ENCODE assay signal across 4 fruit fly cellular contexts in the genomic region with DNA sequence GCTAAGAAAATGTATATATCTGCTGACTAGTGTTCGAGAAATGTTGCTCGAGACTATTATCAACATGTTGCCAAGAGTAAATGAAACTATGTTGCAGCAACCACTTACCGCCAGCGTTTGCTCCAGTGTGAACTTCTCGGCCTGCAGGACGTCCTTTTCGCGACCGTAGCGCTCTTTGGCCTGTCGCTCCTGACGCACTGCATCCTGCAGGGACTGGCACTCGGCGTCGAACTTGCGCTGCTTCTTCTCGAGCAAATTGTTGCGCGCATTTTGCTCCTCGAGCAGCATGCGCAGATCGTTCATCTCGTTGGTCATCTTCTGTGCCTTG.
TF ChIP-seq lines count a peak whose summit lies in the region.

No protein-coding gene starts in this region.

- no peak for TF ChIP-seq CTCF in whole organism, embryonic (GFP tag; optimal IDR thresholded peaks at IDR 0.05; lab: Kevin White, UChicago)

TF ChIP-seq in whole organism, embryonic, 481 proteins besides CTCF, POLR2A, EP300 and RAD21:
- TF ChIP-seq CG9817 (tag; optimal IDR thresholded peaks at IDR 0.05; lab: Kevin White, UChicago), result no peak
- peak; percentile 98 for TF ChIP-seq CG11504 (tag; optimal IDR thresholded peaks at IDR 0.05; lab: Kevin White, UChicago)
- TF ChIP-seq az2 (GFP tag; optimal IDR thresholded peaks at IDR 0.05; lab: Kevin White, UChicago), result peak; percentile 24
- 0 out of 2 replicates have a peak, but pooled peaks have one; percentile 3 for TF ChIP-seq CG11696 (GFP tag; IDR thresholded peaks at IDR 0.05; lab: Robert Waterston, UW)
- TF ChIP-seq CG3065 (GFP tag; optimal IDR thresholded peaks at IDR 0.05; lab: Kevin White, UChicago), result peak; percentile 34
- TF ChIP-seq bowl (GFP tag; IDR thresholded peaks at IDR 0.05; lab: Robert Waterston, UW), result 0 out of 2 replicates have a peak, but pooled peaks have one; percentile 18
- TF ChIP-seq Hr39 (optimal IDR thresholded peaks at IDR 0.05; lab: Kevin White, UChicago), result no peak
- no peak for TF ChIP-seq CoRest (tag; optimal IDR thresholded peaks at IDR 0.05; lab: Kevin White, UChicago)

TF ChIP-seq in whole organism, prepupa, 60 proteins besides CTCF, POLR2A, EP300 and RAD21:
- TF ChIP-seq CG16779 (tag; optimal IDR thresholded peaks at IDR 0.05; lab: Kevin White, UChicago) (peak; percentile 9), CG8632 (GFP tag; optimal IDR thresholded peaks at IDR 0.05; lab: Kevin White, UChicago) (no peak), CG15336 (GFP tag; IDR thresholded peaks at IDR 0.05; lab: Robert Waterston, UW) (no peak), Hr4 (GFP tag; optimal IDR thresholded peaks at IDR 0.05; lab: Kevin White, UChicago) (no peak), CG6808 (GFP tag; optimal IDR thresholded peaks at IDR 0.05; lab: Kevin White, UChicago) (peak; percentile 0), acj6 (GFP tag; optimal IDR thresholded peaks at IDR 0.05; lab: Kevin White, UChicago) (no peak), eg (GFP tag; IDR thresholded peaks at IDR 0.05; lab: Robert Waterston, UW) (no peak), fd85E (GFP tag; optimal IDR thresholded peaks at IDR 0.05; lab: Kevin White, UChicago) (no peak), CG32006 (GFP tag; optimal IDR thresholded peaks at IDR 0.05; lab: Kevin White, UChicago) (peak; percentile 24), dsx (GFP tag; optimal IDR thresholded peaks at IDR 0.05; lab: Kevin White, UChicago; ENCODE audit: poor library complexity, severe bottlenecking) (peak; percentile 53), Eip93F (GFP tag; optimal IDR thresholded peaks at IDR 0.05; lab: Kevin White, UChicago) (no peak)
TF ChIP-seq in whole organism, prepupa: peak in this region for 4.

TF ChIP-seq in whole organism, pupa, 21 proteins besides CTCF, POLR2A, EP300 and RAD21:
- TF ChIP-seq CG9948 (tag; optimal IDR thresholded peaks at IDR 0.05; lab: Kevin White, UChicago) (no peak), CG8301 (tag; optimal IDR thresholded peaks at IDR 0.05; lab: Kevin White, UChicago) (no peak), CG10348 (GFP tag; IDR thresholded peaks at IDR 0.05; lab: Robert Waterston, UW) (no peak), Pif1B (GFP tag; optimal IDR thresholded peaks at IDR 0.05; lab: Kevin White, UChicago) (no peak), Pif1A (GFP tag; optimal IDR thresholded peaks at IDR 0.05; lab: Kevin White, UChicago) (peak; percentile 23), CG8159 (tag; optimal IDR thresholded peaks at IDR 0.05; lab: Kevin White, UChicago) (no peak), Snoo (tag; optimal IDR thresholded peaks at IDR 0.05; lab: Kevin White, UChicago) (no peak), CG15710 (tag; optimal IDR thresholded peaks at IDR 0.05; lab: Kevin White, UChicago) (no peak), fd96Ca (GFP tag; IDR thresholded peaks at IDR 0.05; lab: Robert Waterston, UW) (peak; percentile 4; the same call in 1 of the 3 replicates)

TF ChIP-seq in whole organism, wandering third instar larva, 38 proteins besides CTCF, POLR2A, EP300 and RAD21:
- TF ChIP-seq woc (GFP tag; optimal IDR thresholded peaks at IDR 0.05; lab: Kevin White, UChicago), result peak; percentile 45
- TF ChIP-seq pan (optimal IDR thresholded peaks at IDR 0.05; lab: Kevin White, UChicago), result no peak
- TF ChIP-seq Myc (optimal IDR thresholded peaks at IDR 0.05; lab: Kevin White, UChicago), result no peak
- no peak for TF ChIP-seq tai (GFP tag; optimal IDR thresholded peaks at IDR 0.05; lab: Kevin White, UChicago)
- no peak for TF ChIP-seq OdsH (GFP tag; optimal IDR thresholded peaks at IDR 0.05; lab: Kevin White, UChicago)
